Fruit fly (Drosophila melanogaster) whole organism, embryonic: ENCODE results near the gene CG1998.
A peak's percentile ranks its signal among the peaks of the same experiment; 100 is the strongest.

Experiments used
- Adf1 ChIP-seq: fragments of 200-800 bp; sonication (Bioruptor generic); IDR thresholded peaks from 2 replicates; pipeline ENCODE4 v1.3.6; 2022; ENCODE audit warnings: missing biosample characterization, missing genetic modification characterization
- Atf3 ChIP-seq: fragments of 200-800 bp; sonication (Bioruptor generic); optimal IDR thresholded peaks from 3 replicates; lab custom pipeline; 2016; ENCODE audit warnings: missing biosample characterization, missing genetic modification characterization
- Awh ChIP-seq: fragments of 200-800 bp; sonication (Bioruptor generic); IDR thresholded peaks from 2 replicates; pipeline ENCODE4, ENCODE4 v1.3.6; 2022; ENCODE audit warnings: missing biosample characterization, missing genetic modification characterization
- CG10209 ChIP-seq: fragments of 200-800 bp; sonication (Bioruptor generic); optimal IDR thresholded peaks from 3 replicates; lab custom pipeline; 2017; ENCODE audit warnings: missing biosample characterization, mild to moderate bottlenecking, missing genetic modification characterization, missing genetic modification reagents
- CG10565 ChIP-seq: fragments of 200-800 bp; sonication (Bioruptor generic); optimal IDR thresholded peaks from 3 replicates; lab custom pipeline; 2016; ENCODE audit warnings: missing biosample characterization, mild to moderate bottlenecking, missing genetic modification characterization
- CG11247 ChIP-seq: fragments of 200-800 bp; sonication (Bioruptor generic); IDR thresholded peaks from 2 replicates; pipeline ENCODE4 v1.3.6; 2022; ENCODE audit warnings: missing biosample characterization, missing genetic modification characterization
- CG11456 ChIP-seq: fragments of 200-800 bp; sonication (Bioruptor generic); IDR thresholded peaks from 3 replicates; pipeline ENCODE4 v1.3.6; 2022; ENCODE audit warnings: missing biosample characterization, missing genetic modification characterization
- CG11723 ChIP-seq: fragments of 200-800 bp; sonication (Bioruptor generic); optimal IDR thresholded peaks from 2 replicates; lab custom pipeline; 2017; ENCODE audit warnings: missing biosample characterization, mild to moderate bottlenecking, missing genetic modification characterization
- CG12104 ChIP-seq: fragments of 200-800 bp; sonication (Bioruptor generic); optimal IDR thresholded peaks from 3 replicates; lab custom pipeline; 2016; ENCODE audit warnings: missing biosample characterization, missing genetic modification characterization
- CG12391 ChIP-seq: fragments of 200-800 bp; sonication (Bioruptor generic); optimal IDR thresholded peaks from 3 replicates; lab custom pipeline; 2018; ENCODE audit warnings: missing biosample characterization, mild to moderate bottlenecking, missing genetic modification characterization, moderate library complexity
- CG14441 ChIP-seq: fragments of 200-800 bp; sonication (Bioruptor generic); IDR thresholded peaks from 2 replicates; pipeline ENCODE4 v1.3.6; 2022; ENCODE audit warnings: missing biosample characterization, missing genetic modification characterization
- CG1603 ChIP-seq: fragments of 200-800 bp; sonication (Bioruptor generic); optimal IDR thresholded peaks from 2 replicates; lab custom pipeline; 2019; ENCODE audit warnings: missing biosample characterization, mild to moderate bottlenecking, missing genetic modification characterization, moderate library complexity
- CG18476 ChIP-seq: fragments of 200-800 bp; sonication (Bioruptor generic); optimal IDR thresholded peaks from 2 replicates; lab custom pipeline; 2016; ENCODE audit warnings: missing biosample characterization, mild to moderate bottlenecking, missing genetic modification characterization
- CG2129 ChIP-seq: fragments of 200-800 bp; sonication (Bioruptor generic); IDR thresholded peaks from 2 replicates; pipeline ENCODE4 v1.3.6; 2022; ENCODE audit warnings: missing biosample characterization, missing genetic modification characterization; ENCODE audit not compliant: partially characterized antibody
- CG2199 ChIP-seq: fragments of 200-800 bp; sonication (Bioruptor generic); IDR thresholded peaks from 3 replicates; pipeline ENCODE4 v1.3.6; 2022; ENCODE audit warnings: missing biosample characterization, missing genetic modification characterization
- CG2202 ChIP-seq: fragments of 200-800 bp; sonication (Bioruptor generic); optimal IDR thresholded peaks from 2 replicates; lab custom pipeline; 2018; ENCODE audit warnings: missing biosample characterization, mild to moderate bottlenecking, missing genetic modification characterization
- CG34224 ChIP-seq: fragments of 200-800 bp; sonication (Bioruptor generic); IDR thresholded peaks from 3 replicates; pipeline ENCODE4 v1.3.6; 2022; ENCODE audit warnings: missing biosample characterization, missing genetic modification characterization; ENCODE audit not compliant: partially characterized antibody
- CG5245 ChIP-seq: fragments of 200-800 bp; sonication (Bioruptor generic); optimal IDR thresholded peaks from 3 replicates; lab custom pipeline; 2016; ENCODE audit warnings: missing biosample characterization, missing genetic modification characterization
- CG6654 ChIP-seq: fragments of 200-800 bp; sonication (Bioruptor generic); optimal IDR thresholded peaks from 2 replicates; lab custom pipeline; 2017; ENCODE audit warnings: missing biosample characterization, mild to moderate bottlenecking, missing genetic modification characterization
- CG6689 ChIP-seq: fragments of 200-800 bp; sonication (Bioruptor generic); IDR thresholded peaks from 2 replicates; pipeline ENCODE4 v1.3.6; 2022; ENCODE audit warnings: missing biosample characterization, missing genetic modification characterization
- CG6791 ChIP-seq: fragments of 200-800 bp; sonication (Bioruptor generic); IDR thresholded peaks from 3 replicates; pipeline ENCODE4 v1.3.6; 2022; ENCODE audit warnings: missing biosample characterization, missing genetic modification characterization; ENCODE audit not compliant: partially characterized antibody
- CG8478 ChIP-seq: fragments of >200 bp; optimal IDR thresholded peaks from 2 replicates; lab custom pipeline; 2018
- CG9727 ChIP-seq: fragments of 200-800 bp; sonication (Bioruptor generic); optimal IDR thresholded peaks from 3 replicates; lab custom pipeline; 2017; ENCODE audit warnings: missing biosample characterization, mild to moderate bottlenecking, missing genetic modification characterization
- Camta ChIP-seq: fragments of 200-800 bp; sonication (Bioruptor generic); optimal IDR thresholded peaks from 2 replicates; lab custom pipeline; 2016; ENCODE audit warnings: missing biosample characterization, missing genetic modification characterization
- Ets65A ChIP-seq: fragments of 200-800 bp; sonication (Bioruptor generic); peaks from one replicate; lab custom pipeline; 2016; ENCODE audit warnings: missing biosample characterization, missing genetic modification characterization
- Fer2 ChIP-seq: fragments of 200-800 bp; sonication (Bioruptor generic); optimal IDR thresholded peaks from 2 replicates; lab custom pipeline; 2018; ENCODE audit warnings: missing biosample characterization, mild to moderate bottlenecking, missing genetic modification characterization, moderate library complexity
- Gug ChIP-seq: fragments of 200-800 bp; sonication (Bioruptor generic); IDR thresholded peaks from 4 replicates; pipeline ENCODE4 v1.3.6; 2022; ENCODE audit warnings: missing biosample characterization, missing genetic modification characterization
- HLH4C ChIP-seq: fragments of 200-800 bp; sonication (Bioruptor generic); IDR thresholded peaks from 3 replicates; pipeline ENCODE4 v1.3.6; 2022; ENCODE audit warnings: missing biosample characterization, missing genetic modification characterization; ENCODE audit not compliant: partially characterized antibody
- HmgD ChIP-seq: fragments of 200-800 bp; sonication (Bioruptor generic); optimal IDR thresholded peaks from 3 replicates; lab custom pipeline; 2016; ENCODE audit warnings: missing biosample characterization, missing genetic modification characterization
- MBD-R2 ChIP-seq: fragments of 200-800 bp; sonication (Bioruptor generic); IDR thresholded peaks from 2 replicates; pipeline ENCODE4 v1.3.6; 2022; ENCODE audit warnings: missing biosample characterization, missing genetic modification characterization
- Spps ChIP-seq: fragments of 200-800 bp; sonication (Bioruptor generic); optimal IDR thresholded peaks from 2 replicates; lab custom pipeline; 2018; ENCODE audit warnings: missing biosample characterization, mild to moderate bottlenecking, missing genetic modification characterization
- al ChIP-seq: fragments of 200-800 bp; sonication (Bioruptor generic); IDR thresholded peaks from 2 replicates; pipeline ENCODE4 v1.3.6; 2022; ENCODE audit warnings: missing biosample characterization, missing genetic modification characterization
- bigmax ChIP-seq: fragments of 200-800 bp; sonication (Bioruptor generic); optimal IDR thresholded peaks from 2 replicates; lab custom pipeline; 2018; ENCODE audit warnings: missing biosample characterization, mild to moderate bottlenecking, missing genetic modification characterization
- br ChIP-seq: fragments of >200 bp; optimal IDR thresholded peaks from 2 replicates; lab custom pipeline; 2017
- cas ChIP-seq: fragments of 200-800 bp; sonication (Bioruptor generic); IDR thresholded peaks from 2 replicates; pipeline ENCODE4 v1.3.6; 2022; ENCODE audit warnings: missing biosample characterization, missing genetic modification characterization
- chif ChIP-seq, 2 experiments: fragments of 200-800 bp; sonication (Bioruptor generic); optimal IDR thresholded peaks; 3 replicates each; lab custom pipeline; 2016; ENCODE audit warnings: missing biosample characterization in 2 of 2, missing genetic modification characterization in 2 of 2
- chn ChIP-seq: fragments of 200-800 bp; sonication (Bioruptor generic); optimal IDR thresholded peaks from 2 replicates; lab custom pipeline; 2016; ENCODE audit warnings: missing biosample characterization, missing genetic modification characterization
- crol ChIP-seq: fragments of 200-800 bp; sonication (Bioruptor generic); IDR thresholded peaks from 2 replicates; pipeline ENCODE4 v1.3.6; 2022; ENCODE audit warnings: missing biosample characterization, missing genetic modification characterization
- ken ChIP-seq: fragments of 200-800 bp; sonication (Bioruptor generic); IDR thresholded peaks from 3 replicates; pipeline ENCODE4 v1.3.6; 2022; ENCODE audit warnings: missing biosample characterization, missing genetic modification characterization
- knrl ChIP-seq: fragments of 200-800 bp; sonication (Bioruptor generic); IDR thresholded peaks from 3 replicates; pipeline ENCODE4 v1.3.6; 2022; ENCODE audit warnings: missing biosample characterization, missing genetic modification characterization; ENCODE audit not compliant: partially characterized antibody
- lab ChIP-seq: fragments of 200-800 bp; sonication (Bioruptor generic); optimal IDR thresholded peaks from 3 replicates; lab custom pipeline; 2017; ENCODE audit warnings: missing biosample characterization, missing genetic modification characterization, mild to moderate bottlenecking, moderate library complexity, missing genetic modification reagents
- lmd ChIP-seq: fragments of 200-800 bp; sonication (Bioruptor generic); IDR thresholded peaks from 2 replicates; pipeline ENCODE4 v1.3.6; 2022; ENCODE audit warnings: missing biosample characterization, missing genetic modification characterization
- pnt ChIP-seq: fragments of 200-800 bp; sonication (Bioruptor generic); optimal IDR thresholded peaks from 3 replicates; lab custom pipeline; 2016; ENCODE audit warnings: missing biosample characterization, missing genetic modification characterization
- pzg ChIP-seq: fragments of 200-800 bp; sonication (Bioruptor generic); optimal IDR thresholded peaks from 3 replicates; lab custom pipeline; 2018; ENCODE audit warnings: missing biosample characterization, mild to moderate bottlenecking, missing genetic modification characterization, moderate library complexity
- sim ChIP-seq: fragments of 200-800 bp; sonication (Bioruptor generic); IDR thresholded peaks from 2 replicates; pipeline ENCODE4 v1.3.6; 2022; ENCODE audit warnings: missing biosample characterization, missing genetic modification characterization
- trem ChIP-seq: fragments of 200-800 bp; optimal IDR thresholded peaks from 3 replicates; lab custom pipeline; 2019; ENCODE audit warnings: missing biosample characterization, mild to moderate bottlenecking, missing genetic modification characterization, moderate library complexity
- usp ChIP-seq: fragments of >200 bp; optimal IDR thresholded peaks from 2 replicates; lab custom pipeline; 2017; ENCODE audit warnings: missing biosample characterization, missing genetic modification characterization
- wor ChIP-seq: fragments of 200-800 bp; sonication (Bioruptor generic); IDR thresholded peaks from 2 replicates; pipeline ENCODE4 v1.3.6; 2022; ENCODE audit warnings: missing biosample characterization, missing genetic modification characterization
- zen ChIP-seq: fragments of 200-800 bp; sonication (Bioruptor generic); optimal IDR thresholded peaks from 3 replicates; lab custom pipeline; 2018; ENCODE audit warnings: missing biosample characterization, mild to moderate bottlenecking, missing genetic modification characterization, moderate library complexity

CG1998 gene

dm6 chrX:13373239-13374153 is 39.4 kb downstream of the CG1998 start (continued):
- peak; percentile 74 for TF ChIP-seq CG1603
- peak; percentile 3 for TF ChIP-seq CG6654
- peak; percentile 25 for TF ChIP-seq CG2202
- no peak for TF ChIP-seq HmgD
- TF ChIP-seq CG11456 (GFP tag; lab: Robert Waterston, UW) = peak; percentile 82
- TF ChIP-seq HLH4C = no peak
- TF ChIP-seq pzg = peak; percentile 0
- peak; percentile 86 for TF ChIP-seq CG14441
- 0 out of 2 replicates have a peak, but pooled peaks have one; percentile 51 for TF ChIP-seq cas
- TF ChIP-seq Gug (GFP tag; lab: Robert Waterston, UW) = peak; percentile 60; the same call in 3 of the 4 replicates
- no peak for TF ChIP-seq br
- no peak for TF ChIP-seq knrl (GFP tag; lab: Robert Waterston, UW)
- no peak for TF ChIP-seq Atf3 (GFP tag; lab: Kevin White, UChicago)
- peak; percentile 58 for TF ChIP-seq Camta (GFP tag; lab: Kevin White, UChicago)
- TF ChIP-seq CG18476 (GFP tag; lab: Kevin White, UChicago) = peak; percentile 77
- TF ChIP-seq chn = peak; percentile 35
- TF ChIP-seq CG8478 = no peak
- TF ChIP-seq CG10565 (GFP tag; lab: Kevin White, UChicago) = peak; percentile 13
- no peak for TF ChIP-seq pnt
- peak; percentile 66 for TF ChIP-seq trem (tag; lab: Kevin White, UChicago)
- TF ChIP-seq usp (GFP tag; lab: Kevin White, UChicago) = no peak
- peak; percentile 74 for TF ChIP-seq CG5245 (GFP tag; lab: Kevin White, UChicago)
- peak; percentile 79 for TF ChIP-seq CG6689
- no peak for TF ChIP-seq CG2129 (GFP tag; lab: Robert Waterston, UW)
- TF ChIP-seq CG12391 (tag; lab: Kevin White, UChicago) = peak; percentile 93
- TF ChIP-seq Fer2 (tag; lab: Kevin White, UChicago) = peak; percentile 42
- TF ChIP-seq Awh (GFP tag; lab: Robert Waterston, UW) = peak; percentile 80
- peak; percentile 79 for TF ChIP-seq Ets65A (GFP tag; lab: Kevin White, UChicago)
- peak; percentile 18 to 36 for TF ChIP-seq chif (GFP tag; optimal IDR thresholded peaks at IDR 0.05; lab: Kevin White, UChicago)
- peak; percentile 93 for TF ChIP-seq lab (GFP tag; lab: Kevin White, UChicago)
- peak; percentile 74; the same call in 1 of the 3 replicates for TF ChIP-seq ken (GFP tag; lab: Robert Waterston, UW)
- TF ChIP-seq Adf1 (GFP tag; lab: Robert Waterston, UW) = peak; percentile 92
- TF ChIP-seq zen (tag; lab: Kevin White, UChicago) = peak; percentile 71
- peak; percentile 77 for TF ChIP-seq CG11723
- peak; percentile 54 for TF ChIP-seq CG12104
- no peak for TF ChIP-seq bigmax
- TF ChIP-seq CG10209 (GFP tag; lab: Kevin White, UChicago) = peak; percentile 86
- peak; percentile 81 for TF ChIP-seq lmd (GFP tag; lab: Robert Waterston, UW)
- TF ChIP-seq al (GFP tag; lab: Robert Waterston, UW) = 0 out of 2 replicates have a peak, but pooled peaks have one; percentile 29
- TF ChIP-seq wor (GFP tag; lab: Robert Waterston, UW) = peak; percentile 68
- TF ChIP-seq CG6791 (GFP tag; lab: Robert Waterston, UW) = no peak
- peak; percentile 70; the same call in 1 of the 2 replicates for TF ChIP-seq MBD-R2 (GFP tag; lab: Robert Waterston, UW)
- TF ChIP-seq Spps (tag; lab: Kevin White, UChicago) = peak; percentile 62
- TF ChIP-seq CG34224 (GFP tag; lab: Robert Waterston, UW) = no peak
- TF ChIP-seq crol (GFP tag; lab: Robert Waterston, UW) = no peak
- peak; percentile 86 for TF ChIP-seq CG9727 (GFP tag; lab: Kevin White, UChicago)
- 0 out of 3 replicates have a peak, but pooled peaks have one; percentile 65 for TF ChIP-seq CG2199 (GFP tag; lab: Robert Waterston, UW)
- TF ChIP-seq CG11247 (GFP tag; lab: Robert Waterston, UW) = peak; percentile 65
- peak; percentile 59; the same call in 1 of the 2 replicates for TF ChIP-seq sim
